Worm (Caenorhabditis elegans): ENCODE results near the gene sptl-1.

DNA sequence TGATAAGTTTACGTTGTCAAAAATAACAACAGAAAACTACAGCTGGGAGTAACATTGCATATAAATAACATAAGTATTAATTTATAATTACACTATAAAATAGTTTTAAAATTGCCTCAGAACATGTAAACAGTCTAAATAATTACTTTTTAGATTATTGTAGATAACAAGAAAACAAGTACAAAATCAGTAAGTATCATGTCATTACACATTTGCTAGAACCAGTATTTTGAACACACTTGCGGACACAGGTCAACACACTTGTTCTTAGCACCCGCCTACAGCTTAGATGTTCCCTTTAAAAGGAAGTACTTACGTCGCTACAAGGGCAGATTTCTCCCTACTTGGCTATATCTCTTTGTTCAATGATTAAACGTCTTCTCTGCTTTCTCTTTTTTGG is 17.5 kb upstream of the sptl-1 start, which contains the start of gene F23F1.2:
- TF ChIP-seq xnd-1 (tag; optimal IDR thresholded peaks at IDR 0.05) (no peak), let-607 (tag; optimal IDR thresholded peaks at IDR 0.05) (no peak), madf-3 (GFP tag; IDR thresholded peaks at IDR 0.05) (no peak), C17E4.6 (GFP tag; IDR thresholded peaks at IDR 0.05) (no peak), aptf-3 (GFP tag; IDR thresholded peaks at IDR 0.05) (no peak), dpl-1 (GFP tag; optimal IDR thresholded peaks at IDR 0.05) (no peak), lir-1 (GFP tag; conservative IDR thresholded peaks at IDR 0.05) (no peak), F52B5.7 (tag; optimal IDR thresholded peaks at IDR 0.05) (no peak), F49E8.2 (tag; optimal IDR thresholded peaks at IDR 0.05; ENCODE audit: insufficient read depth) (no peak), pha-4 (tag; optimal IDR thresholded peaks at IDR 0.05) (no peak), ama-1 (optimal IDR thresholded peaks at IDR 0.05) (no peak), ama-1 (GFP tag; optimal IDR thresholded peaks at IDR 0.05) (no peak), K12H6.12 (tag; optimal IDR thresholded peaks at IDR 0.05) (no peak), nfyb-1 (GFP tag; IDR thresholded peaks at IDR 0.05) (no peak), snpc-4 (GFP tag; optimal IDR thresholded peaks at IDR 0.05) (no peak), snpc-4 (tag; optimal IDR thresholded peaks at IDR 0.05) (no peak)

All from whole organism, young adult.